Fruit fly (Drosophila melanogaster) whole organism, embryonic: ENCODE data around the gene CG13898.

Source experiments
- Ada2b ChIP-seq: fragments of 200-800 bp; sonication (Bioruptor generic); IDR thresholded peaks from 2 replicates; pipeline ENCODE4 v1.3.6; 2022; ENCODE audit warnings: missing biosample characterization, missing genetic modification characterization
- B-H1 ChIP-seq: fragments of 200-800 bp; sonication (Bioruptor generic); IDR thresholded peaks from 3 replicates; pipeline ENCODE4 v1.3.6; 2022; ENCODE audit warnings: missing biosample characterization, missing genetic modification characterization
- CG1024 ChIP-seq: fragments of 200-800 bp; sonication (Bioruptor generic); IDR thresholded peaks from 2 replicates; pipeline ENCODE4 v1.3.6; 2022; ENCODE audit warnings: missing biosample characterization, missing genetic modification characterization
- CG12219 ChIP-seq: fragments of 200-800 bp; sonication (Bioruptor generic); optimal IDR thresholded peaks from 3 replicates; lab custom pipeline; 2018; ENCODE audit warnings: missing biosample characterization, mild to moderate bottlenecking, missing genetic modification characterization
- CG12744 ChIP-seq: fragments of 200-800 bp; sonication (Bioruptor generic); optimal IDR thresholded peaks from 2 replicates; lab custom pipeline; 2016; ENCODE audit warnings: missing biosample characterization, missing genetic modification characterization
- CG13296 ChIP-seq: fragments of 200-800 bp; sonication (Bioruptor generic); optimal IDR thresholded peaks from 3 replicates; lab custom pipeline; 2018; ENCODE audit warnings: missing biosample characterization, mild to moderate bottlenecking, missing genetic modification characterization
- CG14710 ChIP-seq: fragments of 200-800 bp; sonication (Bioruptor generic); optimal IDR thresholded peaks from 3 replicates; lab custom pipeline; 2019; ENCODE audit warnings: missing biosample characterization, mild to moderate bottlenecking, missing genetic modification characterization, moderate library complexity
- CG14860 ChIP-seq: fragments of 200-800 bp; sonication (Bioruptor generic); IDR thresholded peaks from 3 replicates; pipeline ENCODE4 v1.3.6; 2022; ENCODE audit warnings: missing biosample characterization, missing genetic modification characterization; ENCODE audit not compliant: partially characterized antibody
- CG17359 ChIP-seq: fragments of 200-800 bp; sonication (Bioruptor generic); optimal IDR thresholded peaks from 3 replicates; lab custom pipeline; 2018; ENCODE audit warnings: missing biosample characterization, mild to moderate bottlenecking, missing genetic modification characterization, moderate library complexity
- CG30020 ChIP-seq: fragments of 200-800 bp; optimal IDR thresholded peaks from 2 replicates; lab custom pipeline; 2019; ENCODE audit warnings: missing biosample characterization, mild to moderate bottlenecking, missing genetic modification characterization, moderate library complexity
- CG3065 ChIP-seq: fragments of 200-800 bp; sonication (Bioruptor generic); optimal IDR thresholded peaks from 2 replicates; lab custom pipeline; 2016; ENCODE audit warnings: missing biosample characterization, missing genetic modification characterization
- CG31441 ChIP-seq: fragments of 200-800 bp; sonication (Bioruptor generic); IDR thresholded peaks from 2 replicates; pipeline ENCODE4 v1.3.6; 2022; ENCODE audit warnings: missing biosample characterization, missing genetic modification characterization
- CG32767 ChIP-seq: fragments of 200-800 bp; sonication (Bioruptor generic); IDR thresholded peaks from 2 replicates; pipeline ENCODE4 v1.3.6; 2022; ENCODE audit warnings: missing biosample characterization, missing genetic modification characterization
- CG3281 ChIP-seq: fragments of 200-800 bp; sonication (Bioruptor generic); optimal IDR thresholded peaks from 3 replicates; lab custom pipeline; 2017; ENCODE audit warnings: missing biosample characterization, mild to moderate bottlenecking, missing genetic modification characterization
- CG33213 ChIP-seq: fragments of 200-800 bp; sonication (Bioruptor generic); optimal IDR thresholded peaks from 3 replicates; lab custom pipeline; 2016; ENCODE audit warnings: missing biosample characterization, missing genetic modification characterization
- CG33557 ChIP-seq: fragments of 200-800 bp; sonication (Bioruptor generic); optimal IDR thresholded peaks from 2 replicates; lab custom pipeline; 2019; ENCODE audit warnings: missing biosample characterization, mild to moderate bottlenecking, missing genetic modification characterization, moderate library complexity
- CG3726 ChIP-seq: fragments of 200-800 bp; sonication (Bioruptor generic); IDR thresholded peaks from 3 replicates; pipeline ENCODE4, ENCODE4 v1.3.6; 2022; ENCODE audit warnings: missing biosample characterization, missing genetic modification characterization
- CG42726 ChIP-seq: fragments of 200-800 bp; sonication (Bioruptor generic); IDR thresholded peaks from 2 replicates; pipeline ENCODE4 v1.3.6; 2022; ENCODE audit warnings: missing biosample characterization, missing genetic modification characterization; ENCODE audit not compliant: partially characterized antibody
- CG4730 ChIP-seq: fragments of 200-800 bp; sonication (Bioruptor generic); IDR thresholded peaks from 2 replicates; pipeline ENCODE4 v1.3.6; 2022; ENCODE audit warnings: missing biosample characterization, missing genetic modification characterization
- CG6765 ChIP-seq: fragments of 200-800 bp; sonication (Bioruptor generic); optimal IDR thresholded peaks from 3 replicates; lab custom pipeline; 2017; ENCODE audit warnings: missing biosample characterization, mild to moderate bottlenecking, missing genetic modification characterization
- CG7839 ChIP-seq: fragments of 200-800 bp; sonication (Bioruptor generic); optimal IDR thresholded peaks from 3 replicates; lab custom pipeline; 2018; ENCODE audit warnings: missing biosample characterization, mild to moderate bottlenecking, missing genetic modification characterization, moderate library complexity
- CG7963 ChIP-seq: fragments of 200-800 bp; sonication (Bioruptor generic); IDR thresholded peaks from 3 replicates; pipeline ENCODE4 v1.3.6; 2022; ENCODE audit warnings: missing biosample characterization, missing genetic modification characterization; ENCODE audit not compliant: partially characterized antibody
- Deaf1 ChIP-seq: fragments of 200-800 bp; optimal IDR thresholded peaks from 3 replicates; lab custom pipeline; 2019; ENCODE audit warnings: missing biosample characterization, mild to moderate bottlenecking, missing genetic modification characterization, moderate library complexity
- Dek ChIP-seq: fragments of 200-800 bp; sonication (Bioruptor generic); optimal IDR thresholded peaks from 3 replicates; lab custom pipeline; 2019; ENCODE audit warnings: missing biosample characterization, mild to moderate bottlenecking, missing genetic modification characterization, moderate library complexity
- Dip3 ChIP-seq: fragments of 200-800 bp; sonication (Bioruptor generic); optimal IDR thresholded peaks from 3 replicates; lab custom pipeline; 2016; ENCODE audit warnings: missing biosample characterization, missing genetic modification characterization
- Drgx ChIP-seq: fragments of 200-800 bp; sonication (Bioruptor generic); IDR thresholded peaks from 2 replicates; pipeline ENCODE4 v1.3.6; 2022; ENCODE audit warnings: missing biosample characterization, missing genetic modification characterization
- H15 ChIP-seq: fragments of 200-800 bp; sonication (Bioruptor generic); IDR thresholded peaks from 3 replicates; pipeline ENCODE4 v1.3.6; 2022; ENCODE audit warnings: missing biosample characterization, missing genetic modification characterization
- H2.0 ChIP-seq: fragments of 200-800 bp; sonication (Bioruptor generic); IDR thresholded peaks from 2 replicates; pipeline ENCODE4 v1.3.6; 2022; ENCODE audit warnings: missing biosample characterization, missing genetic modification characterization
- HLHmδ ChIP-seq: fragments of 200-800 bp; sonication (Bioruptor generic); optimal IDR thresholded peaks from 2 replicates; lab custom pipeline; 2018; ENCODE audit warnings: missing biosample characterization, mild to moderate bottlenecking, missing genetic modification characterization, moderate library complexity
- HmgZ ChIP-seq: fragments of 200-800 bp; sonication (Bioruptor generic); optimal IDR thresholded peaks from 2 replicates; lab custom pipeline; 2018; ENCODE audit warnings: missing biosample characterization, mild to moderate bottlenecking, missing genetic modification characterization
- Hmx ChIP-seq: fragments of 200-800 bp; sonication (Bioruptor generic); optimal IDR thresholded peaks from 2 replicates; lab custom pipeline; 2016; ENCODE audit warnings: missing biosample characterization, missing genetic modification characterization
- Max ChIP-seq: fragments of 200-800 bp; sonication (Bioruptor generic); optimal IDR thresholded peaks from 2 replicates; lab custom pipeline; 2016; ENCODE audit warnings: missing biosample characterization, mild to moderate bottlenecking, missing genetic modification characterization
- ase ChIP-seq: fragments of 200-800 bp; sonication (Bioruptor generic); IDR thresholded peaks from 3 replicates; pipeline ENCODE4 v1.3.6; 2022; ENCODE audit warnings: missing biosample characterization, missing genetic modification characterization
- btn ChIP-seq: fragments of 200-800 bp; sonication (Bioruptor generic); optimal IDR thresholded peaks from 2 replicates; lab custom pipeline; 2016; ENCODE audit warnings: missing biosample characterization, missing genetic modification characterization
- cas ChIP-seq: fragments of 200-800 bp; sonication (Bioruptor generic); IDR thresholded peaks from 2 replicates; pipeline ENCODE4 v1.3.6; 2022; ENCODE audit warnings: missing biosample characterization, missing genetic modification characterization
- chif ChIP-seq, 2 experiments: fragments of 200-800 bp; sonication (Bioruptor generic); optimal IDR thresholded peaks; 3 replicates each; lab custom pipeline; 2016; ENCODE audit warnings: missing biosample characterization in 2 of 2, missing genetic modification characterization in 2 of 2
- chn ChIP-seq: fragments of 200-800 bp; sonication (Bioruptor generic); optimal IDR thresholded peaks from 2 replicates; lab custom pipeline; 2016; ENCODE audit warnings: missing biosample characterization, missing genetic modification characterization
- ci ChIP-seq: fragments of 200-800 bp; sonication (Bioruptor generic); IDR thresholded peaks from 3 replicates; pipeline ENCODE4 v1.3.6; 2022; ENCODE audit warnings: missing biosample characterization, missing genetic modification characterization
- dpn ChIP-seq, 2 experiments: fragments of 200-800 bp; sonication (Bioruptor generic); optimal IDR thresholded peaks; 3 replicates each; lab custom pipeline; 2016; ENCODE audit warnings: missing biosample characterization in 2 of 2, missing genetic modification characterization in 2 of 2
- gcm ChIP-seq: fragments of 200-800 bp; sonication (Bioruptor generic); optimal IDR thresholded peaks from 2 replicates; lab custom pipeline; 2019; ENCODE audit warnings: missing biosample characterization, mild to moderate bottlenecking, missing genetic modification characterization, moderate library complexity
- h ChIP-seq: fragments of >200 bp; optimal IDR thresholded peaks from 2 replicates; lab custom pipeline; 2017
- kah ChIP-seq: fragments of 200-800 bp; sonication (Bioruptor generic); optimal IDR thresholded peaks from 2 replicates; lab custom pipeline; 2018; ENCODE audit warnings: missing biosample characterization, mild to moderate bottlenecking, missing genetic modification characterization
- kay ChIP-seq: fragments of 200-800 bp; sonication (Bioruptor generic); optimal IDR thresholded peaks from 2 replicates; lab custom pipeline; 2016; ENCODE audit warnings: missing biosample characterization, missing genetic modification characterization
- phol ChIP-seq: fragments of 200-800 bp; sonication (Bioruptor generic); optimal IDR thresholded peaks from 3 replicates; lab custom pipeline; 2018; ENCODE audit warnings: missing biosample characterization, mild to moderate bottlenecking, missing genetic modification characterization, moderate library complexity
- pnt ChIP-seq: fragments of 200-800 bp; sonication (Bioruptor generic); optimal IDR thresholded peaks from 3 replicates; lab custom pipeline; 2016; ENCODE audit warnings: missing biosample characterization, missing genetic modification characterization
- row ChIP-seq: fragments of 200-800 bp; sonication (Bioruptor generic); IDR thresholded peaks from 3 replicates; pipeline ENCODE4 v1.3.6; 2022; ENCODE audit warnings: missing biosample characterization, missing genetic modification characterization
- sim ChIP-seq: fragments of 200-800 bp; sonication (Bioruptor generic); IDR thresholded peaks from 2 replicates; pipeline ENCODE4 v1.3.6; 2022; ENCODE audit warnings: missing biosample characterization, missing genetic modification characterization
- tio ChIP-seq: fragments of 200-800 bp; sonication (Bioruptor generic); optimal IDR thresholded peaks from 2 replicates; lab custom pipeline; 2017; ENCODE audit warnings: missing biosample characterization, missing genetic modification characterization, inconsistent platforms
- tx ChIP-seq: fragments of 200-800 bp; sonication (Bioruptor generic); optimal IDR thresholded peaks from 2 replicates; lab custom pipeline; 2016; ENCODE audit warnings: missing biosample characterization, missing genetic modification characterization
- usp ChIP-seq: fragments of >200 bp; optimal IDR thresholded peaks from 2 replicates; lab custom pipeline; 2017; ENCODE audit warnings: missing biosample characterization, missing genetic modification characterization

Gene CG13898

DNA sequence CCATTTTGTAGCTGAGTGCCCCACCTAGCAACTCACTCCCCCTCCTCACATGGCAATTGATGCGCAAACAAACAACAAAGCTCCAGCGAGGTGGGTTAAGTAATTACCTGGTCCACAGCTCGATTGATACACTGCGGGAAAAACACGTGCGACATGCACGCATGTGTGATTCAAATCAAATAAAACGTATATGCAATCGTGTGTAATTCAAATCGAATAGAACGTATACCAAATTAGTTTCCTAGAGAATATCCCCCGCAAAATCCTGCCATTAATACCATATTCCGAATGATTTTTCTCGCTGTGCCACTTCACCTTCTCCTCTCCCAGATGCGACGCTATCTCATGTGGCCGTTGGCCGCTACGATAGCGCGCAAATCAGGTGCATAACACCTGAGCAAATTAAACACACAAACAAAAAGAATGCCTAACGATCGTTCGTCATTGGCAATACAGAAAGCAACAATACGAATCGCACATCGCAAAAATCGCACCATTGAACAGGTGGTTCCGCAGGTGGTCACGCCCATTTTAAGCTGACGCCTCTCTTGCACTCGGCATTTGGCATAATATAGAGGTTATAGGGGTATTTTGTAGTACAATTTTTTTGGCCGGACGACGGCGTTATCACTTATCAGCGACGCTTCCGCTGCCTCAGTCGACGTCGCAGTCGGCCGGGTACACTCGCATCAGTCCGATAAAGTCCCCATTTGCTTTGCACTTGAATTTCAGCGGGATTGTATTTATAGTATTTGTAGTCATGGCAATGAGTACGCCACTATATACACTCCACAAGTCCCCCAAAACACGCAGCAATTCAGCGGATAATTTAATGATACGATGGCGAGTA, 19.5 kb downstream of the CG13898 start (continued):
- TF ChIP-seq CG14710 (tag; lab: Kevin White, UChicago) (peak; percentile 35), CG7839 (peak; percentile 65), Drgx (GFP tag; lab: Robert Waterston, UW) (peak; percentile 88), Deaf1 (tag; lab: Kevin White, UChicago) (no peak), CG3065 (no peak), CG32767 (GFP tag; lab: Robert Waterston, UW) (no peak; the same call in none of the 2 replicates), CG3726 (GFP tag; lab: Robert Waterston, UW) (peak; percentile 74), CG12219 (GFP tag; lab: Kevin White, UChicago) (peak; percentile 74), Dip3 (GFP tag; lab: Kevin White, UChicago) (peak; percentile 74), CG13296 (GFP tag; lab: Kevin White, UChicago) (no peak), ci (GFP tag; lab: Robert Waterston, UW) (peak; percentile 78; the same call in 2 of the 3 replicates), Hmx (GFP tag; lab: Kevin White, UChicago) (no peak), HmgZ (tag; lab: Kevin White, UChicago) (peak; percentile 9), CG12744 (GFP tag; lab: Kevin White, UChicago) (no peak), CG33213 (GFP tag; lab: Kevin White, UChicago) (peak; percentile 27), cas (GFP tag; lab: Robert Waterston, UW) (peak; percentile 27; the same call in 1 of the 2 replicates), HLHmδ (GFP tag; lab: Kevin White, UChicago) (no peak), CG17359 (tag; lab: Kevin White, UChicago) (peak; percentile 78), chif (GFP tag; optimal IDR thresholded peaks at IDR 0.05; lab: Kevin White, UChicago) (peak; percentile 70 to 71), sim (GFP tag; lab: Robert Waterston, UW) (peak; percentile 73), btn (GFP tag; lab: Kevin White, UChicago) (peak; percentile 2), CG33557 (GFP tag; lab: Kevin White, UChicago) (no peak), phol (tag; lab: Kevin White, UChicago) (peak; percentile 64), kah (peak; percentile 53), CG4730 (GFP tag; lab: Robert Waterston, UW) (peak; percentile 42), CG42726 (GFP tag; lab: Robert Waterston, UW) (no peak), chn (GFP tag; lab: Kevin White, UChicago) (no peak), CG3281 (GFP tag; lab: Kevin White, UChicago) (peak; percentile 56), dpn (GFP tag; optimal IDR thresholded peaks at IDR 0.05; lab: Kevin White, UChicago) (peak; percentile 77 to 82), tio (GFP tag; lab: Kevin White, UChicago) (peak; percentile 13), tx (GFP tag; lab: Kevin White, UChicago) (peak; percentile 53), CG6765 (no peak), Max (GFP tag; lab: Kevin White, UChicago) (peak; percentile 10), CG1024 (GFP tag; lab: Robert Waterston, UW) (peak; percentile 56; the same call in 1 of the 2 replicates), B-H1 (GFP tag; lab: Robert Waterston, UW) (peak; percentile 60), kay (peak; percentile 30), row (GFP tag; lab: Robert Waterston, UW) (peak; percentile 83), h (no peak), ase (GFP tag; lab: Robert Waterston, UW) (peak; percentile 80), gcm (peak; percentile 9), CG31441 (GFP tag; lab: Robert Waterston, UW) (peak; percentile 72), CG7963 (GFP tag; lab: Robert Waterston, UW) (no peak), Ada2b (peak; percentile 73), usp (GFP tag; lab: Kevin White, UChicago) (no peak), CG14860 (GFP tag; lab: Robert Waterston, UW) (no peak), H15 (GFP tag; lab: Robert Waterston, UW) (peak; percentile 77), Dek (tag; lab: Kevin White, UChicago) (peak; percentile 53), pnt (GFP tag; lab: Kevin White, UChicago) (peak; percentile 68), CG30020 (tag; lab: Kevin White, UChicago) (no peak), H2.0 (GFP tag; lab: Robert Waterston, UW) (peak; percentile 81)
